Worm (Caenorhabditis elegans): ENCODE data around the gene Y54F10AM.15.
A peak's percentile ranks its signal among the peaks of the same experiment; 100 is the strongest.
"Not testable (repeated sequence)": the region's sequence is repeated elsewhere in the genome, so short reads cannot be mapped to it uniquely, and the experiment has no call there.

Y54F10AM.15 gene

DNA sequence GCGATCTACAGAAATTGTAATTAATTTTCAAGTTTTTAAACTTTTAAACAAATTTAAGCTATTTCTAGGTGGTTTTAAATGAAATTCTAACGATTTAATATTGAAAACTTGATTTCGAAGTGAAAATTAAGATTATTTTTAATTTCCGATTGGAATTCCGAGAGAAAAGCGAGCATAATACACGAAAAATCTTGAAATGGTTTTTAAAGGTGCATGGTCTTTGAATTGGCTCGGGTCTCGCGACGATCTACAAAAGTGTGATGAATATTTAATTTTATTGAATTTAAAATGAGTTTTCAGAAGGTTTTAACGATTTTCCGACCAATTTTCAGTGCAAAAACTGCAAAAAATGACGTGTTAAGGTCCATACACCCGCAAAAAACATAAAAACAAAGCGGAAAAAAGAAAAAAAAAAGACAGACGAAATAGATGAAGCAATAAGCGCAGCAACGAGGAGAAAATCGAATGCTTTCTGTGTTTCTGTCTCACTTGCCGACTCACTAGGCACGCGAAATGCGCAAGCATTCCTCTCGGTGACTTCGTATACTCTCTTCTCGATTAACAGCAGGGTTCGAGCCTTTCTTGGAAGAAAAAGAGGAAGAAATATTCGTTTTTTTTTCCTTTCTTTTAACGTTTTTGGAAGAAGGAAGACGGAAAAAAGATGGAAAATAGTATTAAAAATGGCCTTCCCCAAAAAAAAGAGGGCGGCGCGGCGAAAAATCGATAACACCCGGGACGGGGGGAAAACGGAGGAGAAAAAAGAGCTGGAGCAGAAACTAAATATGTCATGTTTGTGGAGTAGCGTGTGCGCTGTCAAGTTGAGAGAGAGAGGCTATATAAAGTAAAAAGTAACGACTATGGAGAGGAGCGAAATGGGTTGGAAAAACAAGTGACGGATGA lies 48.1 kb upstream of the Y54F10AM.15 start (continued):
- TF ChIP-seq daf-19 (GFP tag; conservative IDR thresholded peaks at IDR 0.05) = no peak
- TF ChIP-seq lin-13 (GFP tag; optimal IDR thresholded peaks at IDR 0.05) = peak; percentile 62
- peak; percentile 72 for TF ChIP-seq hlh-11 (tag; optimal IDR thresholded peaks at IDR 0.05)

DNA sequence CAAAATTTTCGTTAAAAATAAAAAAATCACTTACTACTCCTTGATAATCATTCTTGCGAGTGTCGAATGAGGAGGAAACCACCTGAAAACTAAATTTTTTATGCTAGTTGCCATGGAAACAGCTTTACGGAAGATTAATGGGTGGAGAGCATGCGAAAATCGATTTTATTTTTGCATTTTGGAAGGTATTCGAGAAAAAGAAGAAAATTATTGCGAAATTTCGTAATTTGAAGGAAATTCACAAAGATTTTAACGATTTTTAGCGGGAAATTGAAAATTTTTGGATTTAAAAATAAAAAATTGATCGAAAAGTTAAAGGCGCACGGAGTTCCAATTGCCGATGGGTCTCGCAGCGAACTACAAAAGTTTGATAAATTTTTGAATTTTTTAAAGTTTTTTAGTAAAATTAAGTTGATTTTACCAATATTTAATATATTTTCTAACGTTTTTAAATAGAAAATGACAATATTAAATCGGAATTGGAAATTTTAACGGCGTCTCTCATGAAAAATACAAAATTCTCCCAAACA lies 47.2 kb upstream of the Y54F10AM.15 start, which contains the start of gene Y54F10AR.1:
Y54F10AR.1 (minus strand) TSS at position 51 of the 530 bp plus-strand sequence.
- no peak for TF ChIP-seq nhr-76 (tag; optimal IDR thresholded peaks at IDR 0.05)

ce11 chrIII:2572421-2572820 lies 43.9 kb upstream of the Y54F10AM.15 start:
- no peak for TF ChIP-seq nhr-10 (tag; optimal IDR thresholded peaks at IDR 0.05)
- no peak for TF ChIP-seq lin-13 (GFP tag; optimal IDR thresholded peaks at IDR 0.05)
- TF ChIP-seq fos-1 (tag; optimal IDR thresholded peaks at IDR 0.05) = no peak
- TF ChIP-seq madf-5 (GFP tag; IDR thresholded peaks at IDR 0.05) = no peak
- TF ChIP-seq nhr-6 (tag; optimal IDR thresholded peaks at IDR 0.05) = no peak
- no peak for TF ChIP-seq daf-19 (GFP tag; conservative IDR thresholded peaks at IDR 0.05)
- no peak for TF ChIP-seq egl-27 (tag; optimal IDR thresholded peaks at IDR 0.05)
- TF ChIP-seq nhr-237 (tag; optimal IDR thresholded peaks at IDR 0.05) = no peak
- no peak for TF ChIP-seq tra-1 (GFP tag; IDR thresholded peaks at IDR 0.05)
- no peak for TF ChIP-seq attf-4 (tag; optimal IDR thresholded peaks at IDR 0.05)
- no peak for TF ChIP-seq dmd-6 (GFP tag; IDR thresholded peaks at IDR 0.05)
- TF ChIP-seq lin-39 (tag; optimal IDR thresholded peaks at IDR 0.05) = no peak
- TF ChIP-seq jun-1 (tag; optimal IDR thresholded peaks at IDR 0.05) = no peak
- no peak for TF ChIP-seq R02D3.7 (tag; optimal IDR thresholded peaks at IDR 0.05)
- no peak for TF ChIP-seq nhr-76 (tag; optimal IDR thresholded peaks at IDR 0.05)
- no peak for TF ChIP-seq ztf-11 (tag; optimal IDR thresholded peaks at IDR 0.05)
- TF ChIP-seq ztf-7 (tag; optimal IDR thresholded peaks at IDR 0.05) = no peak

DNA sequence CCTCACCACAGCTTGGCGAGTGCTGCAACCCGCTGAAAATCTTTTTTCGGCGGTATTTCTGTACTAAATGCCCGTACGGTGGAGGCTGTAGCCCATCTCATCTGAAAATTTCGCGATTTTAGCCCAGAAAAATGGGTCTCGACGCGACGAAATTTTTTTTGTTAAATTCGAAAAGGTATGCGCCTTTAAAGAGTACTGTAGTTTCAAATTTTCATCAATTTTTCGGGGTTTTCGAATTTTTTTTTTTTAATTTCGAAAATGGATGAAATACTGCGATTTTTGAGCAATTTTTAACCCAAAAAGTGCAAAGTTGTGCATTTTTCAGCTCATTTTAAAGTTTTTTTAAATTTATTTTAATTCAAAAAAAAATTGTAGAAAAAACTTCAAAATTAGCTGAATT lies 43.0 kb upstream of the Y54F10AM.15 start, which contains the start of gene Y54F10AR.2:
Y54F10AR.2 (minus strand) TSS at position 101 of the 400 bp plus-strand sequence.
- no peak for TF ChIP-seq daf-19 (GFP tag; conservative IDR thresholded peaks at IDR 0.05)
- no peak for TF ChIP-seq mes-2 (tag; optimal IDR thresholded peaks at IDR 0.05; ENCODE audit: poor library complexity, severe bottlenecking)
- no peak for TF ChIP-seq daf-8 (GFP tag; IDR thresholded peaks at IDR 0.05)
- TF ChIP-seq saeg-2 (GFP tag; IDR thresholded peaks at IDR 0.05) = no peak
- TF ChIP-seq tag-97 (GFP tag; IDR thresholded peaks at IDR 0.05) = no peak
- no peak for TF ChIP-seq egl-27 (tag; optimal IDR thresholded peaks at IDR 0.05)
- TF ChIP-seq ceh-44 (GFP tag; IDR thresholded peaks at IDR 0.05) = no peak
- TF ChIP-seq ceh-62 (tag; optimal IDR thresholded peaks at IDR 0.05) = no peak
- no peak for TF ChIP-seq vab-7 (GFP tag; IDR thresholded peaks at IDR 0.05)
- no peak for TF ChIP-seq set-16 (GFP tag; IDR thresholded peaks at IDR 0.05)
- TF ChIP-seq lin-39 (tag; optimal IDR thresholded peaks at IDR 0.05) = no peak
- TF ChIP-seq cey-2 (tag; optimal IDR thresholded peaks at IDR 0.05; ENCODE audit: borderline replicate concordance, insufficient read depth) = no peak
- no peak for TF ChIP-seq mxl-3 (GFP tag; optimal IDR thresholded peaks at IDR 0.05)
- no peak for TF ChIP-seq nhr-42 (GFP tag; IDR thresholded peaks at IDR 0.05)
- TF ChIP-seq zfp-3 (GFP tag; conservative IDR thresholded peaks at IDR 0.05) = no peak

DNA sequence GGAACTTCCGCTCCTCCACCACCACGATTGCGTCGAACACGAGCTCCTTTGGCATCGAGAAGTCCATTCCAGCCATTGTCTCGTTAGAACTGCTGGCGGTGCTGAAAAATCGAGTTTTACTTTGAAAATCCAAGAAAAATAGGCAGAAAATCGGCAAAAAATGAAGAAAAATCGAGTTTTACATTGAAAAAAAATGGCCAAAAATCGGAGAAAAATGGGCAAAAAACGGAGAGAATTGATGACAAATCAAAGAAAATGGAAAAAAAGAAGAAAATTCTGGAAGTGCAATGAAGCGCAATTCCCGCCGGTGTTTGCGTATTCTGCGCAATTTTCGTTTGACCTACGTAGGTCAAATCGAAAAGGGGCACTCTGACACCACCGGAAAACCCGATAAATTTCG lies 35.4 kb upstream of the Y54F10AM.15 start, which contains the start of gene Y54F10AM.11:
Y54F10AM.11 (minus strand) TSS at position 101 of the 400 bp plus-strand sequence.
- TF ChIP-seq lim-7 (GFP tag; IDR thresholded peaks at IDR 0.05); dmd-6 (GFP tag; IDR thresholded peaks at IDR 0.05); nhr-6 (tag; optimal IDR thresholded peaks at IDR 0.05): not testable (repeated sequence)

Measured in whole organism, L4 larva.